Worm (Caenorhabditis elegans): ENCODE data around the gene col-77.

- TF ChIP-seq K12H6.12 (tag; optimal IDR thresholded peaks at IDR 0.05) (no peak), hrde-1 (tag; optimal IDR thresholded peaks at IDR 0.05; ENCODE audit: borderline replicate concordance) (no peak), die-1 (tag; optimal IDR thresholded peaks at IDR 0.05) (no peak), unc-62 (GFP tag; optimal IDR thresholded peaks at IDR 0.05) (peak; percentile 92), ztf-25 (GFP tag; IDR thresholded peaks at IDR 0.05) (no peak), him-1 (tag; optimal IDR thresholded peaks at IDR 0.05) (no peak), ceh-27 (GFP tag; optimal IDR thresholded peaks at IDR 0.05) (no peak), K11D2.4 (GFP tag; IDR thresholded peaks at IDR 0.05) (no peak)
Measured at ce11 chrII:8399997-8400396, 40.8 kb upstream of the col-77 start.

Measured in whole organism, young adult.